Fruit fly (Drosophila melanogaster) whole organism, prepupa: ENCODE measurements around the gene chinmo.
A peak's percentile ranks its signal among the peaks of the same experiment; 100 is the strongest.

Source experiments
- Blimp-1 ChIP-seq: fragments of 200-800 bp; sonication (Bioruptor generic); optimal IDR thresholded peaks from 3 replicates; lab custom pipeline; 2017; ENCODE audit warnings: missing biosample characterization, missing genetic modification characterization, mild to moderate bottlenecking, moderate library complexity, missing genetic modification reagents
- CG10631 ChIP-seq: fragments of 200-800 bp; sonication (Bioruptor generic); optimal IDR thresholded peaks from 2 replicates; lab custom pipeline; 2016; ENCODE audit warnings: missing biosample characterization, missing genetic modification characterization
- CG10669 ChIP-seq: fragments of 200-800 bp; sonication (Bioruptor generic); optimal IDR thresholded peaks from 3 replicates; lab custom pipeline; 2018; ENCODE audit warnings: missing biosample characterization, mild to moderate bottlenecking, missing genetic modification characterization, moderate library complexity
- CG15336 ChIP-seq: fragments of 200-800 bp; sonication (Bioruptor generic); IDR thresholded peaks from 2 replicates; pipeline ENCODE4 v1.3.6; 2022; ENCODE audit warnings: missing biosample characterization, missing genetic modification characterization
- CG32006 ChIP-seq: fragments of 200-800 bp; sonication (Bioruptor generic); optimal IDR thresholded peaks from 3 replicates; lab custom pipeline; 2017; ENCODE audit warnings: missing biosample characterization, mild to moderate bottlenecking, missing genetic modification characterization
- CG3919 ChIP-seq: fragments of 200-800 bp; sonication (Bioruptor generic); optimal IDR thresholded peaks from 3 replicates; lab custom pipeline; 2016; ENCODE audit warnings: missing biosample characterization, missing genetic modification characterization
- CG4318 ChIP-seq: fragments of 200-800 bp; sonication (Bioruptor generic); optimal IDR thresholded peaks from 3 replicates; lab custom pipeline; 2017; ENCODE audit warnings: missing biosample characterization, mild to moderate bottlenecking, missing genetic modification characterization
- CG6163 ChIP-seq: fragments of 200-800 bp; sonication (Bioruptor generic); IDR thresholded peaks from 3 replicates; pipeline ENCODE4 v1.3.6; 2022; ENCODE audit warnings: missing biosample characterization, missing genetic modification characterization
- CG6792 ChIP-seq: fragments of 200-800 bp; sonication (Bioruptor generic); optimal IDR thresholded peaks from 3 replicates; lab custom pipeline; 2016; ENCODE audit warnings: missing biosample characterization, missing genetic modification characterization
- CG6808 ChIP-seq: fragments of 200-800 bp; sonication (Bioruptor generic); optimal IDR thresholded peaks from 3 replicates; lab custom pipeline; 2017; ENCODE audit warnings: missing biosample characterization, missing genetic modification characterization, mild to moderate bottlenecking, moderate library complexity, missing genetic modification reagents
- CG6854 ChIP-seq: fragments of 200-800 bp; sonication (Bioruptor generic); optimal IDR thresholded peaks from 2 replicates; lab custom pipeline; 2017; ENCODE audit warnings: missing biosample characterization, mild to moderate bottlenecking, missing genetic modification characterization
- CG7368 ChIP-seq: fragments of 200-800 bp; sonication (Bioruptor generic); optimal IDR thresholded peaks from 3 replicates; lab custom pipeline; 2016; ENCODE audit warnings: missing biosample characterization, missing genetic modification characterization
- CG8119 ChIP-seq: fragments of 200-800 bp; sonication (Bioruptor generic); IDR thresholded peaks from 3 replicates; pipeline ENCODE4 v1.3.6; 2022; ENCODE audit warnings: missing biosample characterization, missing genetic modification characterization
- Eip78C ChIP-seq: fragments of 200-800 bp; sonication (Bioruptor generic); peaks from one replicate; lab custom pipeline; 2016; ENCODE audit warnings: missing biosample characterization, missing genetic modification characterization
- Ets21C ChIP-seq: fragments of 200-800 bp; sonication (Bioruptor generic); optimal IDR thresholded peaks from 3 replicates; lab custom pipeline; 2016; ENCODE audit warnings: missing biosample characterization, missing genetic modification characterization
- Ets96B ChIP-seq: fragments of 200-800 bp; optimal IDR thresholded peaks from 2 replicates; lab custom pipeline; 2019; ENCODE audit warnings: missing biosample characterization, mild to moderate bottlenecking, missing genetic modification characterization, moderate library complexity
- Gug ChIP-seq: fragments of 200-800 bp; sonication (Bioruptor generic); IDR thresholded peaks from 2 replicates; pipeline ENCODE4 v1.3.6; 2022; ENCODE audit warnings: missing biosample characterization, missing genetic modification characterization
- Hr38 ChIP-seq: sonication (Bioruptor generic); optimal IDR thresholded peaks from 2 replicates; lab custom pipeline; 2016; ENCODE audit warnings: missing biosample characterization, missing genetic modification characterization
- Hr4 ChIP-seq: fragments of 200-800 bp; sonication (Bioruptor generic); optimal IDR thresholded peaks from 3 replicates; lab custom pipeline; 2016; ENCODE audit warnings: missing biosample characterization, missing genetic modification characterization
- Lpt ChIP-seq: fragments of 200-800 bp; sonication (Bioruptor generic); optimal IDR thresholded peaks from 3 replicates; lab custom pipeline; 2016; ENCODE audit warnings: missing biosample characterization, missing genetic modification characterization
- Met ChIP-seq: fragments of 200-800 bp; sonication (Bioruptor generic); optimal IDR thresholded peaks from 3 replicates; lab custom pipeline; 2016; ENCODE audit warnings: missing biosample characterization, missing genetic modification characterization
- OdsH ChIP-seq: fragments of 200-800 bp; sonication (Bioruptor generic); optimal IDR thresholded peaks from 3 replicates; lab custom pipeline; 2016; ENCODE audit warnings: missing biosample characterization, missing genetic modification characterization
- Smox ChIP-seq: fragments of 200-800 bp; sonication (Bioruptor generic); optimal IDR thresholded peaks from 3 replicates; lab custom pipeline; 2016; ENCODE audit warnings: missing biosample characterization, missing genetic modification characterization
- Sox102F ChIP-seq: fragments of 200-800 bp; sonication (Bioruptor generic); optimal IDR thresholded peaks from 2 replicates; lab custom pipeline; 2016; ENCODE audit warnings: missing biosample characterization, mild to moderate bottlenecking, missing genetic modification characterization
- Sox14 ChIP-seq: fragments of 200-800 bp; sonication (Bioruptor generic); optimal IDR thresholded peaks from 3 replicates; lab custom pipeline; 2016; ENCODE audit warnings: missing biosample characterization, missing genetic modification characterization
- Sox15 ChIP-seq: fragments of 200-800 bp; sonication (Bioruptor generic); optimal IDR thresholded peaks from 3 replicates; lab custom pipeline; 2016; ENCODE audit warnings: missing biosample characterization, missing genetic modification characterization
- achi ChIP-seq: fragments of 200-800 bp; sonication (Bioruptor generic); optimal IDR thresholded peaks from 3 replicates; lab custom pipeline; 2016; ENCODE audit warnings: missing biosample characterization, missing genetic modification characterization
- cyc ChIP-seq: fragments of 200-800 bp; sonication (Bioruptor generic); optimal IDR thresholded peaks from 3 replicates; lab custom pipeline; 2016; ENCODE audit warnings: missing biosample characterization, missing genetic modification characterization
- dsx ChIP-seq: fragments of 200-800 bp; optimal IDR thresholded peaks from 3 replicates; lab custom pipeline; 2019; ENCODE audit warnings: missing biosample characterization, mild to moderate bottlenecking, missing genetic modification characterization, moderate library complexity; ENCODE audit not compliant: poor library complexity, severe bottlenecking
- eg ChIP-seq: fragments of 200-800 bp; sonication (Bioruptor generic); IDR thresholded peaks from 3 replicates; pipeline ENCODE4 v1.3.6; 2022; ENCODE audit warnings: missing biosample characterization, missing genetic modification characterization
- fd59A ChIP-seq: fragments of 200-800 bp; sonication (Bioruptor generic); optimal IDR thresholded peaks from 2 replicates; lab custom pipeline; 2017; ENCODE audit warnings: missing biosample characterization, mild to moderate bottlenecking, missing genetic modification characterization, missing genetic modification reagents
- fd85E ChIP-seq: fragments of 200-800 bp; sonication (Bioruptor generic); optimal IDR thresholded peaks from 3 replicates; lab custom pipeline; 2016; ENCODE audit warnings: missing biosample characterization, missing genetic modification characterization
- lz ChIP-seq: fragments of 200-800 bp; sonication (Bioruptor generic); optimal IDR thresholded peaks from 3 replicates; lab custom pipeline; 2016; ENCODE audit warnings: missing biosample characterization, missing genetic modification characterization
- pdm3 ChIP-seq: fragments of 200-800 bp; sonication (Bioruptor generic); optimal IDR thresholded peaks from 3 replicates; lab custom pipeline; 2016; ENCODE audit warnings: missing biosample characterization, missing genetic modification characterization
- salr ChIP-seq, 2 experiments: fragments of 200-800 bp; sonication (Bioruptor generic); optimal IDR thresholded peaks; 3 replicates each; lab custom pipeline; 2016 to 2018; ENCODE audit warnings: missing biosample characterization in 2 of 2, missing genetic modification characterization in 2 of 2, mild to moderate bottlenecking in 1 of 2
- ss ChIP-seq, 2 experiments: fragments of 200-800 bp; sonication (Bioruptor generic); optimal IDR thresholded peaks; 2 replicates in 1 of 2; 3 replicates in 1 of 2; lab custom pipeline; 2017 to 2018; ENCODE audit warnings: mild to moderate bottlenecking in 2 of 2, missing biosample characterization in 2 of 2, missing genetic modification characterization in 2 of 2, moderate library complexity in 1 of 2
- topi ChIP-seq: fragments of 200-800 bp; sonication (Bioruptor generic); optimal IDR thresholded peaks from 3 replicates; lab custom pipeline; 2016; ENCODE audit warnings: missing biosample characterization, missing genetic modification characterization
- vri ChIP-seq: fragments of 200-800 bp; sonication (Bioruptor generic); optimal IDR thresholded peaks from 3 replicates; lab custom pipeline; 2016; ENCODE audit warnings: missing biosample characterization, mild to moderate bottlenecking, missing genetic modification characterization

The chinmo gene

dm6 chr2L:1611122-1611521 lies 39.9 kb upstream of the chinmo start, which contains the start of the genes Rab3GAP1 and CG14352 (continued):
- peak; percentile 85 for TF ChIP-seq Met
- peak; percentile 75 for TF ChIP-seq Hr4
- TF ChIP-seq Sox102F, result peak; percentile 79
- TF ChIP-seq OdsH, result peak; percentile 84
- TF ChIP-seq topi (GFP tag; lab: Kevin White, UChicago), result peak; percentile 87
- peak; percentile 83 for TF ChIP-seq Ets21C (GFP tag; lab: Kevin White, UChicago)
- TF ChIP-seq lz (GFP tag; lab: Kevin White, UChicago), result peak; percentile 90
- TF ChIP-seq CG6163 (GFP tag; lab: Robert Waterston, UW), result peak; percentile 69; the same call in 1 of the 3 replicates
- TF ChIP-seq CG10631 (GFP tag; lab: Kevin White, UChicago), result peak; percentile 89
- no peak for TF ChIP-seq Hr38 (GFP tag; lab: Kevin White, UChicago)
- TF ChIP-seq ss (GFP tag; optimal IDR thresholded peaks at IDR 0.05; lab: Kevin White, UChicago), result no peak
- TF ChIP-seq Lpt (GFP tag; lab: Kevin White, UChicago), result peak; percentile 53
- TF ChIP-seq Sox15 (GFP tag; lab: Kevin White, UChicago), result peak; percentile 82
- peak; percentile 82 for TF ChIP-seq eg (GFP tag; lab: Robert Waterston, UW)
- TF ChIP-seq CG7368 (GFP tag; lab: Kevin White, UChicago), result peak; percentile 36
- TF ChIP-seq CG4318 (GFP tag; lab: Kevin White, UChicago), result peak; percentile 65
- TF ChIP-seq CG8119 (GFP tag; lab: Robert Waterston, UW), result no peak
- peak; percentile 38 for TF ChIP-seq fd85E (GFP tag; lab: Kevin White, UChicago)
- TF ChIP-seq CG6854, result peak; percentile 22
- peak; percentile 49 for TF ChIP-seq CG6808 (GFP tag; lab: Kevin White, UChicago)
- peak; percentile 77 for TF ChIP-seq achi (GFP tag; lab: Kevin White, UChicago)
- TF ChIP-seq Smox (GFP tag; lab: Kevin White, UChicago), result peak; percentile 82
- peak; percentile 73 for TF ChIP-seq CG6792 (GFP tag; lab: Kevin White, UChicago)
- peak; percentile 86 for TF ChIP-seq pdm3 (GFP tag; lab: Kevin White, UChicago)
- TF ChIP-seq Ets96B (tag; lab: Kevin White, UChicago), result peak; percentile 68
- TF ChIP-seq salr (GFP tag; optimal IDR thresholded peaks at IDR 0.05; lab: Kevin White, UChicago), result peak; percentile 41 to 43
- peak; percentile 90 for TF ChIP-seq cyc
- peak; percentile 56 for TF ChIP-seq fd59A (GFP tag; lab: Kevin White, UChicago)
- TF ChIP-seq CG3919 (GFP tag; lab: Kevin White, UChicago), result peak; percentile 83

dm6 chr2L:1613748-1614365 lies 37.2 kb upstream of the chinmo start, which contains the start of gene RFeSP:
Gene RFeSP, minus strand, starts transcription at chr2L:1614160.
- peak; percentile 88 for TF ChIP-seq vri (GFP tag; lab: Kevin White, UChicago)
- no peak for TF ChIP-seq CG10669 (GFP tag; lab: Kevin White, UChicago)
- TF ChIP-seq lz (GFP tag; lab: Kevin White, UChicago), result no peak
- TF ChIP-seq CG32006 (GFP tag; lab: Kevin White, UChicago), result no peak
- peak; percentile 2 for TF ChIP-seq Sox14 (GFP tag; lab: Kevin White, UChicago)

- TF ChIP-seq CG32006 (GFP tag; lab: Kevin White, UChicago) (peak; percentile 17), Gug (GFP tag; lab: Robert Waterston, UW) (no peak), Eip78C (GFP tag; lab: Kevin White, UChicago) (peak; percentile 32), CG6163 (GFP tag; lab: Robert Waterston, UW) (0 out of 3 replicates have a peak, but pooled peaks have one; percentile 32), OdsH (no peak), Blimp-1 (GFP tag; lab: Kevin White, UChicago) (no peak), dsx (GFP tag; lab: Kevin White, UChicago) (no peak), eg (GFP tag; lab: Robert Waterston, UW) (0 out of 3 replicates have a peak, but pooled peaks have one; percentile 16), CG15336 (GFP tag; lab: Robert Waterston, UW) (0 out of 2 replicates have a peak, but pooled peaks have one; percentile 16)
- TF ChIP-seq, all 60 proteins: peak for 5
These were observed 35.3 kb upstream of the chinmo start for dm6 chr2L:1615753-1616152.
